Worm (Caenorhabditis elegans) whole organism, L2 larva: ENCODE data around the gene taf-10.

Source experiments
- C34F6.9 ChIP-seq: fragments of 150-350 bp; optimal IDR thresholded peaks from 2 replicates; lab custom pipeline; 2014; ENCODE audit warnings: missing biosample characterization, missing genetic modification characterization
- F13H6.1 ChIP-seq: sonication (generic microtip); optimal IDR thresholded peaks from 2 replicates; lab custom pipeline; 2016; ENCODE audit warnings: missing genetic modification characterization, missing compliant biosample characterization
- Y55F3AM.14 ChIP-seq: fragments of 200-800 bp; sonication (Bioruptor generic); optimal IDR thresholded peaks from 2 replicates; lab custom pipeline; 2018; ENCODE audit warnings: mild to moderate bottlenecking, missing genetic modification characterization, missing compliant biosample characterization
- ZK546.5 ChIP-seq: sonication (generic microtip); optimal IDR thresholded peaks from 2 replicates; lab custom pipeline; 2017; ENCODE audit warnings: missing biosample characterization, missing genetic modification characterization
- alr-1 ChIP-seq: fragments of 150-350 bp; optimal IDR thresholded peaks from 2 replicates; lab custom pipeline; 2014; ENCODE audit warnings: missing biosample characterization, missing genetic modification characterization
- aly-2 ChIP-seq: fragments of 150-350 bp; optimal IDR thresholded peaks from 2 replicates; lab custom pipeline; 2014; ENCODE audit warnings: missing biosample characterization, missing genetic modification characterization
- ama-1 ChIP-seq: fragments of 150-350 bp; optimal IDR thresholded peaks from 2 replicates; lab custom pipeline; 2018; ENCODE audit warnings: inconsistent platforms
- blmp-1 ChIP-seq: sonication (generic microtip); optimal IDR thresholded peaks from 2 replicates; lab custom pipeline; 2017; ENCODE audit warnings: missing genetic modification characterization, mild to moderate bottlenecking, missing compliant biosample characterization, antibody characterized with exemption, moderate library complexity; ENCODE audit not compliant: insufficient read depth
- ceh-16 ChIP-seq: fragments of 150-350 bp; optimal IDR thresholded peaks from 2 replicates; lab custom pipeline; 2014; ENCODE audit warnings: missing biosample characterization, missing genetic modification characterization
- ceh-82 ChIP-seq: fragments of 150-350 bp; optimal IDR thresholded peaks from 2 replicates; lab custom pipeline; 2014; ENCODE audit warnings: missing biosample characterization, missing genetic modification characterization
- crh-2 ChIP-seq: sonication (generic microtip); optimal IDR thresholded peaks from 2 replicates; lab custom pipeline; 2017; ENCODE audit warnings: missing biosample characterization, missing genetic modification characterization
- dmd-4 ChIP-seq: sonication (generic microtip); optimal IDR thresholded peaks from 2 replicates; lab custom pipeline; 2017; ENCODE audit warnings: missing biosample characterization, missing genetic modification characterization
- egl-27 ChIP-seq: sonication (generic microtip); optimal IDR thresholded peaks from 3 replicates; lab custom pipeline; 2017; ENCODE audit warnings: missing biosample characterization, missing genetic modification reagents, missing genetic modification characterization
- elt-1 ChIP-seq: fragments of 150-350 bp; optimal IDR thresholded peaks from 2 replicates; lab custom pipeline; 2014; ENCODE audit warnings: missing biosample characterization, missing genetic modification characterization
- fos-1 ChIP-seq: fragments of 150-350 bp; optimal IDR thresholded peaks from 2 replicates; lab custom pipeline; 2014; ENCODE audit warnings: missing biosample characterization, missing genetic modification characterization
- gmeb-1 ChIP-seq: fragments of 150-350 bp; optimal IDR thresholded peaks from 2 replicates; lab custom pipeline; 2014; ENCODE audit warnings: missing biosample characterization, missing genetic modification characterization
- lin-13 ChIP-seq: fragments of 150-350 bp; optimal IDR thresholded peaks from 2 replicates; lab custom pipeline; 2014; ENCODE audit warnings: missing biosample characterization, missing genetic modification reagents, missing genetic modification characterization
- lin-39 ChIP-seq: fragments of 150-350 bp; optimal IDR thresholded peaks from 2 replicates; lab custom pipeline; 2014; ENCODE audit warnings: missing biosample characterization, missing genetic modification reagents, missing genetic modification characterization
- mab-5 ChIP-seq: fragments of 150-350 bp; optimal IDR thresholded peaks from 2 replicates; lab custom pipeline; 2014; ENCODE audit warnings: missing biosample characterization, missing genetic modification characterization
- mbf-1 ChIP-seq: sonication (generic microtip); optimal IDR thresholded peaks from 2 replicates; lab custom pipeline; 2017; ENCODE audit warnings: missing biosample characterization, missing genetic modification characterization
- mdl-1 ChIP-seq, 2 experiments: fragments of 150-350 bp in 1 of 2; sonication (generic microtip) in 1 of 2; optimal IDR thresholded peaks; 2 replicates each; lab custom pipeline; 2017; ENCODE audit warnings: missing biosample characterization in 2 of 2, missing genetic modification characterization in 2 of 2
- nhr-10 ChIP-seq: sonication (generic microtip); optimal IDR thresholded peaks from 2 replicates; lab custom pipeline; 2017; ENCODE audit warnings: missing biosample characterization, missing genetic modification characterization
- nhr-11 ChIP-seq: fragments of 150-350 bp; optimal IDR thresholded peaks from 2 replicates; lab custom pipeline; 2014; ENCODE audit warnings: missing biosample characterization, missing genetic modification characterization
- nhr-12 ChIP-seq: fragments of 150-350 bp; optimal IDR thresholded peaks from 2 replicates; lab custom pipeline; 2014; ENCODE audit warnings: missing biosample characterization, missing genetic modification characterization
- nhr-129 ChIP-seq: fragments of 150-350 bp; optimal IDR thresholded peaks from 2 replicates; lab custom pipeline; 2014; ENCODE audit warnings: missing biosample characterization, missing genetic modification characterization
- nhr-23 ChIP-seq: fragments of 150-350 bp; optimal IDR thresholded peaks from 2 replicates; lab custom pipeline; 2014; ENCODE audit warnings: missing biosample characterization, missing genetic modification reagents, missing genetic modification characterization
- nhr-237 ChIP-seq: fragments of 150-350 bp; optimal IDR thresholded peaks from 2 replicates; lab custom pipeline; 2014; ENCODE audit warnings: missing biosample characterization, missing genetic modification characterization
- nhr-25 ChIP-seq: fragments of 150-350 bp; sonication (generic microtip); optimal IDR thresholded peaks from 3 replicates; lab custom pipeline; 2014; ENCODE audit warnings: missing biosample characterization, missing genetic modification characterization
- nhr-6 ChIP-seq: fragments of 150-350 bp; optimal IDR thresholded peaks from 2 replicates; lab custom pipeline; 2014; ENCODE audit warnings: missing biosample characterization, missing genetic modification characterization
- nhr-77 ChIP-seq: fragments of 150-350 bp; optimal IDR thresholded peaks from 2 replicates; lab custom pipeline; 2014; ENCODE audit warnings: missing biosample characterization, missing genetic modification characterization
- peb-1 ChIP-seq: fragments of 150-350 bp; optimal IDR thresholded peaks from 2 replicates; lab custom pipeline; 2014; ENCODE audit warnings: missing biosample characterization, missing genetic modification characterization
- skn-1 ChIP-seq: sonication (generic microtip); optimal IDR thresholded peaks from 2 replicates; lab custom pipeline; 2017; ENCODE audit warnings: missing biosample characterization, missing genetic modification characterization
- sma-3 ChIP-seq: sonication (generic microtip); optimal IDR thresholded peaks from 2 replicates; lab custom pipeline; 2016; ENCODE audit warnings: missing genetic modification reagents, missing genetic modification characterization, missing compliant biosample characterization
- sma-9 ChIP-seq, 2 experiments: fragments of 150-350 bp in 1 of 2; sonication (generic microtip) in 1 of 2; optimal IDR thresholded peaks; 2 replicates each; lab custom pipeline; 2014 to 2016; ENCODE audit warnings: missing genetic modification characterization in 2 of 2, mild to moderate bottlenecking in 1 of 2, missing biosample characterization in 1 of 2, missing compliant biosample characterization in 1 of 2, missing genetic modification reagents in 1 of 2, moderate library complexity in 1 of 2
- snpc-4 ChIP-seq: fragments of 150-350 bp; optimal IDR thresholded peaks from 2 replicates; lab custom pipeline; 2014; ENCODE audit warnings: missing biosample characterization, missing genetic modification characterization
- unc-39 ChIP-seq: fragments of 150-350 bp; optimal IDR thresholded peaks from 2 replicates; lab custom pipeline; 2014; ENCODE audit warnings: missing biosample characterization, missing genetic modification characterization
- unc-55 ChIP-seq: fragments of 150-350 bp; sonication (generic microtip); optimal IDR thresholded peaks from 3 replicates; lab custom pipeline; 2014; ENCODE audit warnings: missing biosample characterization, missing genetic modification reagents, missing genetic modification characterization
- zag-1 ChIP-seq: fragments of 150-350 bp; optimal IDR thresholded peaks from 2 replicates; lab custom pipeline; 2014; ENCODE audit warnings: missing biosample characterization, missing genetic modification characterization
- ztf-4 ChIP-seq: fragments of 150-350 bp; optimal IDR thresholded peaks from 2 replicates; lab custom pipeline; 2014; ENCODE audit warnings: missing biosample characterization, missing genetic modification characterization

taf-10 gene

DNA sequence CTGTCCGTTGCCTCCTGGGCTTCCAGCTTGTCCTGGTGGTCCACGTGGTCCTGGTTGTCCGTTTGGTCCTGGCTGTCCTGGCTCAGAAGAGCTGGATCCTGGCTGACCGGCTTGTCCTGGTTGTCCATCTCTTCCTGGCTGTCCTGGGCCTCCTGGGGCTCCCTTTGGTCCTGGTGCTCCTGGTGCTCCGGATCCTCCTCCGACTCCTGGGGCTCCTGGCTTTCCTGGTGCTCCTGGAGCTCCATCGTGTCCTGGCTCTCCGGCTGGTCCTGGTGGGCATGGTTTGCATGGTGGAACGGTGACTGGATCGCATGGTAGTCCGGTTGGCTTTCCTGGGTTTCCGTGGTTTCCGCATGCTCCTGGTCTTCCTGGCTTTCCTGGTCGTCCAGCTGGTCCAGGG lies 33.8 kb upstream of the taf-10 start:
- TF ChIP-seq unc-55 (GFP tag; lab: Kevin White, UChicago) (no peak), ceh-16 (no peak), alr-1 (tag; lab: Kevin White, UChicago) (no peak), Y55F3AM.14 (GFP tag; lab: Kevin White, UChicago) (peak; percentile 50), mab-5 (tag; lab: Kevin White, UChicago) (no peak)

DNA sequence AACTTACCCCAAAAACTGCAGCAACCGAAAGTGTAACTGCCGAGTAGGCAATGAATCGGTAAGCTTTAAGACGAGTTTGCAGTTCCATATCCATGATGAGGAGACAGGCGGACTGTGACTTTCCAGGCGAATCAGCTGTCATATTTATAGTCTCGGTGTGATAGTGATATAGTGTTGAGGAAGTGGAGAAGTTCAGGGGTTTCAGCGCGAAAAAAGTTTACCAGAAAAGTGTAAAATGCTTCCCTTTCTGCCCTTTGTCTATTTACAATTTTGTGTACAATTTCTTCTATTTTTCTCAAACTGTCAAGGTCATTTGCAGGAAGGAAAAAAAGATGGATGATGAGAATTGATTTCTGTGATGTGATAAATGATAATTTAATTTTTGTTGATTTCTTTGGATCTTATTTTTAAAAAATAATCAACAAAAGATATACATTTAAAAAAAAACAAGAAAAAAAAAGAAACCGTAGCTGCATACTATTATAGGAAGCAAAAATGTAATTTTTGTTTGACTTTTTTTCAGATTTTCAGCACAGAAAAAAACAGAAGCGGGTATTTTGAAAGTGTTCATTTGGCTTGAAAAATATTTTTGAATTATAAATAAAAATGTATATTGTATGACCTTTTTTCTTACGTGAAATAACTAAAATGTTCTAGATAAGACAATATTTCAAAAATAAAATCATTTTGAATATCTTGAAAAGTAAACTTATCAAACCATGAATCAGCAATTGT lies 32.9 kb upstream of the taf-10 start, which contains the start of the genes col-139 and F41F3.1:
col-139 (minus strand) TSS at position 101 of the 735 bp plus-strand sequence.
F41F3.1 (plus strand) TSS at position 685 of the 735 bp plus-strand sequence.
- no peak for TF ChIP-seq nhr-237 (tag; lab: Kevin White, UChicago)
- TF ChIP-seq elt-1 = no peak
- TF ChIP-seq lin-13 (GFP tag; lab: Kevin White, UChicago) = no peak
- TF ChIP-seq ztf-4 = no peak
- TF ChIP-seq lin-39 (tag; lab: Kevin White, UChicago) = no peak
- TF ChIP-seq nhr-6 = no peak
- no peak for TF ChIP-seq gmeb-1 (tag; lab: Kevin White, UChicago)
- TF ChIP-seq skn-1 (tag; lab: Kevin White, UChicago) = no peak
- no peak for TF ChIP-seq ama-1 (lab: Kevin White, UChicago)
- TF ChIP-seq nhr-12 (tag; lab: Kevin White, UChicago) = no peak
- TF ChIP-seq C34F6.9 = no peak
- TF ChIP-seq unc-39 (tag; lab: Kevin White, UChicago) = no peak
- no peak for TF ChIP-seq sma-3 (GFP tag; lab: Kevin White, UChicago)
- TF ChIP-seq dmd-4 = no peak
- no peak for TF ChIP-seq nhr-23
- no peak for TF ChIP-seq nhr-129
- TF ChIP-seq peb-1 (tag; lab: Kevin White, UChicago) = no peak

DNA sequence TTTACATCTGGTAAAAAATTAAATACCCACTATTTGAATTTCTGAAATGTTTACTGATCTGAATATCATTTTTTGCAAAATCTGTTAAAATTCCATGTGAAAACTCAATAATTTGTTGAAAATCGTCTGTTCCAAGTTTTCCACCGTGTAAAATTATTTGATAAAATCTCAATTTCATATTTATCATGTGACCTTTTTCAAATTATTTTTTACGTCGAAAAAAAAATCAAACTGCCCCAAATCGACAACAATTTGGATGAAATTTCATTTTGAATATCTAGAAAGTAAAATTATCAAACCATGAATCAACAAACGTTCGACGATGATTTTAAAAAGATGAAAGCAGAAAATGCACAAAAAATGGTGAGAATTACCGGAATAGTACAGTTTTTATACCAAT lies 31.7 kb upstream of the taf-10 start, which contains the start of gene F41F3.9:
F41F3.9 (plus strand) TSS at position 301 of the 400 bp plus-strand sequence.
- TF ChIP-seq nhr-11 (no peak), crh-2 (tag; lab: Kevin White, UChicago) (no peak), aly-2 (no peak), nhr-6 (no peak), mbf-1 (no peak), unc-39 (tag; lab: Kevin White, UChicago) (no peak), Y55F3AM.14 (GFP tag; lab: Kevin White, UChicago) (no peak)

DNA sequence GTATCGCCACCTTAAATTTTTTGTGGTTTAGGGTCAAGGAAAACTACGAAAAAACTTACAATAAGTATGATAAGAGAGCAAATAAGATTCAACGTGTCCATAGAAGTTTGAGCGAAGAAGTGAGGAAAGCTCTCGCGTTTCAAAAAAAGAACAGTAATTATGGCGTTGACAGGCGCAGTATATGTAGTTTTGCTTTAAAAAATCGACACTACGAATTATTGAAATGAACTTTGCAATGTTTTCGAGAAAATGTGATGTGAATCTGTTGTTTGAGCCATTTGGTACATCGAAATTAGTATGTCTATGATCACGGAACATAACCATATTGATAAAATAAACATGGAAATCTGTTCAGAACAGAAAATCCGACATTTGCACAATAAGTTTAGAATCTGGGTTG lies 24.5 kb upstream of the taf-10 start, which contains the start of gene srx-74:
srx-74 (minus strand) TSS at position 101 of the 400 bp plus-strand sequence.
- no peak for TF ChIP-seq fos-1
- no peak for TF ChIP-seq dmd-4
- TF ChIP-seq mab-5 (tag; lab: Kevin White, UChicago) = no peak
- no peak for TF ChIP-seq peb-1 (tag; lab: Kevin White, UChicago)
- TF ChIP-seq snpc-4 (tag; lab: Kevin White, UChicago) = no peak
- no peak for TF ChIP-seq mdl-1 (tag; optimal IDR thresholded peaks at IDR 0.05; lab: Kevin White, UChicago)
- no peak for TF ChIP-seq ceh-82
- no peak for TF ChIP-seq elt-1
- no peak for TF ChIP-seq sma-9 (GFP tag; optimal IDR thresholded peaks at IDR 0.05; lab: Kevin White, UChicago)
- TF ChIP-seq sma-9 (tag; optimal IDR thresholded peaks at IDR 0.05; lab: Kevin White, UChicago) = no peak
- no peak for TF ChIP-seq ZK546.5 (tag; lab: Kevin White, UChicago)
- no peak for TF ChIP-seq nhr-6
- TF ChIP-seq C34F6.9 = no peak
- no peak for TF ChIP-seq skn-1 (tag; lab: Kevin White, UChicago)
- no peak for TF ChIP-seq F13H6.1

DNA sequence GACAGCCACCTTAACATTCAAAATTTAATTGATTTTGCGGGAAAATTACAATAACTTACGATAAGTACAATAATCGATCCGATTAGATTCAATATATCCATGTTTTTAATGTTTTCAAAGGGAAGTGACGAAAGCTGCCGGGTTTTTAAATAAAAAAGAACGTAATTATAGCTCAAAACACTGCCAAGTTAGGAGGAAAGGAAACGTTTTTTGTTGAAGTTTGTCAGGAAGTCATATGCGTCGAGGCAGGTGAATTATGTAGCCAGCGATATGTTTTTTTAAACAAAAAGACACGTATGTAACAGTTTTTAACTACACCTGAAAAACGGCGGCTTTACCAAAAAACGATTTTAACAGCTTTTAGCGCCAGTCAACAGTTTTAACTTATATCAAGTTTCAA lies 21.3 kb upstream of the taf-10 start, which contains the start of gene srx-73:
srx-73 (minus strand) TSS at position 101 of the 400 bp plus-strand sequence.
- TF ChIP-seq elt-1 = no peak
- no peak for TF ChIP-seq ama-1 (lab: Kevin White, UChicago)
- no peak for TF ChIP-seq mbf-1
- no peak for TF ChIP-seq F13H6.1
- TF ChIP-seq nhr-77 (tag; lab: Kevin White, UChicago) = no peak
- no peak for TF ChIP-seq zag-1 (tag; lab: Kevin White, UChicago)
- no peak for TF ChIP-seq egl-27 (tag; lab: Kevin White, UChicago)
- TF ChIP-seq mab-5 (tag; lab: Kevin White, UChicago) = no peak
- TF ChIP-seq lin-13 (GFP tag; lab: Kevin White, UChicago) = no peak
- no peak for TF ChIP-seq blmp-1 (tag; lab: Kevin White, UChicago)
- TF ChIP-seq nhr-10 (tag; lab: Kevin White, UChicago) = no peak
- no peak for TF ChIP-seq nhr-6
- TF ChIP-seq unc-55 (GFP tag; lab: Kevin White, UChicago) = no peak
- TF ChIP-seq unc-39 (tag; lab: Kevin White, UChicago) = no peak
- no peak for TF ChIP-seq ztf-4
- no peak for TF ChIP-seq nhr-11
- no peak for TF ChIP-seq Y55F3AM.14 (GFP tag; lab: Kevin White, UChicago)
- TF ChIP-seq nhr-25 (tag; lab: Kevin White, UChicago) = no peak
- TF ChIP-seq, all 48 proteins: peak for 0
